Worm (Caenorhabditis elegans) whole organism, L4 larva: ENCODE data around the gene sma-5.

Experiments used
- D1046.2 ChIP-seq: fragments of 200-800 bp; sonication (Bioruptor generic); IDR thresholded peaks from 2 replicates; pipeline ENCODE4 v1.3.6; 2022; ENCODE audit warnings: missing genetic modification characterization, missing compliant biosample characterization
- T20F7.1 ChIP-seq: fragments of 200-800 bp; sonication (Bioruptor generic); optimal IDR thresholded peaks from 2 replicates; lab custom pipeline; 2018; ENCODE audit warnings: mild to moderate bottlenecking, missing genetic modification characterization, missing compliant biosample characterization
- Y5F2A.4 ChIP-seq: fragments of 200-800 bp; sonication (Bioruptor generic); optimal IDR thresholded peaks from 2 replicates; lab custom pipeline; 2018; ENCODE audit warnings: mild to moderate bottlenecking, missing genetic modification characterization, missing compliant biosample characterization
- Y75B8A.6 ChIP-seq: fragments of 200-800 bp; sonication (Bioruptor generic); IDR thresholded peaks from 2 replicates; pipeline ENCODE4 v1.3.6; 2022; ENCODE audit warnings: missing genetic modification reagents, missing genetic modification characterization, missing compliant biosample characterization
- aha-1 ChIP-seq: fragments of 150-350 bp; peaks from one replicate; lab custom pipeline; 2014; ENCODE audit warnings: missing biosample characterization, missing genetic modification characterization
- arid-1 ChIP-seq: fragments of 200-800 bp; sonication (Bioruptor generic); conservative IDR thresholded peaks from 2 replicates; pipeline ENCODE4 v1.3.6; 2022; ENCODE audit warnings: missing genetic modification reagents, missing genetic modification characterization, missing compliant biosample characterization
- ceh-20 ChIP-seq: fragments of 200-800 bp; sonication (Bioruptor generic); IDR thresholded peaks from 2 replicates; pipeline ENCODE4 v1.3.6; 2022; ENCODE audit warnings: missing genetic modification reagents, missing genetic modification characterization, missing compliant biosample characterization
- ceh-44 ChIP-seq: fragments of 200-800 bp; sonication (Bioruptor generic); IDR thresholded peaks from 2 replicates; pipeline ENCODE4 v1.3.6; 2022; ENCODE audit warnings: missing genetic modification reagents, missing genetic modification characterization, missing compliant biosample characterization
- ceh-62 ChIP-seq: sonication (generic microtip); optimal IDR thresholded peaks from 2 replicates; lab custom pipeline; 2017; ENCODE audit warnings: missing biosample characterization, missing genetic modification characterization
- ctbp-1 ChIP-seq: fragments of 200-800 bp; sonication (Bioruptor generic); IDR thresholded peaks from 2 replicates; pipeline ENCODE4 v1.3.6; 2022; ENCODE audit warnings: missing genetic modification reagents, missing genetic modification characterization, missing compliant biosample characterization
- daf-16 ChIP-seq, 3 experiments: sonication (generic microtip); optimal IDR thresholded peaks; 2 replicates each; lab custom pipeline; 2016 to 2017; ENCODE audit warnings: missing genetic modification characterization in 3 of 3, missing genetic modification reagents in 3 of 3, mild to moderate bottlenecking in 2 of 3, missing compliant biosample characterization in 2 of 3, missing biosample characterization in 1 of 3, moderate library complexity in 1 of 3
- daf-19 ChIP-seq: fragments of 200-800 bp; sonication (Bioruptor generic); conservative IDR thresholded peaks from 2 replicates; pipeline ENCODE4 v1.3.6; 2022; ENCODE audit warnings: missing genetic modification characterization, missing compliant biosample characterization
- dmd-6 ChIP-seq: fragments of 200-800 bp; sonication (Bioruptor generic); IDR thresholded peaks from 2 replicates; pipeline ENCODE4 v1.3.6; 2022; ENCODE audit warnings: missing genetic modification reagents, missing genetic modification characterization, missing compliant biosample characterization
- dmd-9 ChIP-seq: fragments of 200-800 bp; sonication (Bioruptor generic); IDR thresholded peaks from 2 replicates; pipeline ENCODE4 v1.3.6; 2022; ENCODE audit warnings: missing genetic modification reagents, missing genetic modification characterization, missing compliant biosample characterization
- duxl-1 ChIP-seq: sonication (generic microtip); optimal IDR thresholded peaks from 2 replicates; lab custom pipeline; 2016; ENCODE audit warnings: mild to moderate bottlenecking, missing genetic modification characterization, moderate library complexity, missing compliant biosample characterization; ENCODE audit not compliant: poor library complexity
- dve-1 ChIP-seq: sonication (generic microtip); optimal IDR thresholded peaks from 2 replicates; lab custom pipeline; 2017; ENCODE audit warnings: antibody characterized with exemption, mild to moderate bottlenecking, missing genetic modification characterization, missing compliant biosample characterization; ENCODE audit not compliant: insufficient read depth
- egl-43 ChIP-seq: fragments of 200-800 bp; sonication (Bioruptor generic); IDR thresholded peaks from 2 replicates; pipeline ENCODE4 v1.3.6; 2022; ENCODE audit warnings: missing genetic modification reagents, missing genetic modification characterization, missing compliant biosample characterization
- gei-8 ChIP-seq: fragments of 200-800 bp; sonication (Bioruptor generic); optimal IDR thresholded peaks from 2 replicates; lab custom pipeline; 2018; ENCODE audit warnings: mild to moderate bottlenecking, missing genetic modification characterization, missing compliant biosample characterization
- hif-1 ChIP-seq, 2 experiments: sonication (generic microtip); optimal IDR thresholded peaks; 2 replicates each; lab custom pipeline; 2016 to 2017; ENCODE audit warnings: missing compliant biosample characterization in 2 of 2, missing genetic modification characterization in 2 of 2, missing genetic modification reagents in 2 of 2, missing genotype in 2 of 2, mild to moderate bottlenecking in 1 of 2
- hlh-30 ChIP-seq: sonication (generic microtip); optimal IDR thresholded peaks from 2 replicates; lab custom pipeline; 2017; ENCODE audit warnings: antibody characterized with exemption, mild to moderate bottlenecking, missing genetic modification characterization, missing compliant biosample characterization; ENCODE audit not compliant: insufficient read depth
- jun-1 ChIP-seq: fragments of 150-350 bp; optimal IDR thresholded peaks from 2 replicates; lab custom pipeline; 2014; ENCODE audit warnings: missing biosample characterization, missing genetic modification reagents, missing genetic modification characterization
- lim-7 ChIP-seq: fragments of 200-800 bp; sonication (Bioruptor generic); IDR thresholded peaks from 2 replicates; pipeline ENCODE4 v1.3.6; 2022; ENCODE audit warnings: missing genetic modification characterization, missing compliant biosample characterization
- lin-13 ChIP-seq: fragments of 150-350 bp; optimal IDR thresholded peaks from 2 replicates; lab custom pipeline; 2014; ENCODE audit warnings: missing biosample characterization, missing genetic modification reagents, missing genetic modification characterization
- lin-29 ChIP-seq: fragments of 200-800 bp; sonication (Bioruptor generic); IDR thresholded peaks from 2 replicates; pipeline ENCODE4 v1.3.6; 2022; ENCODE audit warnings: missing genetic modification reagents, missing genetic modification characterization, missing compliant biosample characterization
- lin-38 ChIP-seq: fragments of 200-800 bp; sonication (Bioruptor generic); IDR thresholded peaks from 2 replicates; pipeline ENCODE4 v1.3.6; 2022; ENCODE audit warnings: missing genetic modification reagents, missing genetic modification characterization, missing compliant biosample characterization
- mep-1 ChIP-seq: fragments of 150-350 bp; sonication (generic microtip); optimal IDR thresholded peaks from 3 replicates; lab custom pipeline; 2014; ENCODE audit warnings: missing biosample characterization, missing genetic modification characterization
- nhr-10 ChIP-seq: fragments of 150-350 bp; optimal IDR thresholded peaks from 2 replicates; lab custom pipeline; 2014; ENCODE audit warnings: missing biosample characterization, missing genetic modification characterization
- nhr-237 ChIP-seq: sonication (generic microtip); optimal IDR thresholded peaks from 2 replicates; lab custom pipeline; 2017; ENCODE audit warnings: missing biosample characterization, missing genetic modification characterization
- nhr-25 ChIP-seq: sonication (generic microtip); optimal IDR thresholded peaks from 2 replicates; lab custom pipeline; 2017; ENCODE audit warnings: missing genetic modification characterization, mild to moderate bottlenecking, missing compliant biosample characterization, antibody characterized with exemption, moderate library complexity, borderline replicate concordance; ENCODE audit not compliant: insufficient read depth
- nhr-42 ChIP-seq: fragments of 200-800 bp; sonication (Bioruptor generic); IDR thresholded peaks from 2 replicates; pipeline ENCODE4 v1.3.6; 2022; ENCODE audit warnings: missing genetic modification characterization, missing compliant biosample characterization
- nhr-48 ChIP-seq: sonication (generic microtip); optimal IDR thresholded peaks from 2 replicates; lab custom pipeline; 2016; ENCODE audit warnings: mild to moderate bottlenecking, missing genetic modification characterization, missing compliant biosample characterization
- nhr-6 ChIP-seq: fragments of 150-350 bp; optimal IDR thresholded peaks from 2 replicates; lab custom pipeline; 2014; ENCODE audit warnings: missing biosample characterization, missing genetic modification characterization
- nhr-76 ChIP-seq: fragments of 150-350 bp; optimal IDR thresholded peaks from 2 replicates; lab custom pipeline; 2014; ENCODE audit warnings: missing biosample characterization, missing genetic modification characterization
- php-3 ChIP-seq: fragments of 200-800 bp; sonication (Bioruptor generic); IDR thresholded peaks from 2 replicates; pipeline ENCODE4 v1.3.6; 2022; ENCODE audit warnings: missing genetic modification reagents, missing genetic modification characterization, missing compliant biosample characterization
- rbr-2 ChIP-seq: sonication (generic microtip); optimal IDR thresholded peaks from 2 replicates; lab custom pipeline; 2016; ENCODE audit warnings: missing genotype, missing genetic modification characterization, missing compliant biosample characterization
- set-16 ChIP-seq: fragments of 200-800 bp; sonication (Bioruptor generic); IDR thresholded peaks from 2 replicates; pipeline ENCODE4 v1.3.6; 2022; ENCODE audit warnings: missing genetic modification reagents, missing genetic modification characterization, missing compliant biosample characterization
- skn-1 ChIP-seq: fragments of 150-350 bp; optimal IDR thresholded peaks from 2 replicates; lab custom pipeline; 2014; ENCODE audit warnings: missing biosample characterization, missing genetic modification characterization
- snpc-1.2 ChIP-seq: fragments of 200-800 bp; sonication (Bioruptor generic); IDR thresholded peaks from 2 replicates; pipeline ENCODE4 v1.3.6; 2022; ENCODE audit warnings: missing genetic modification reagents, missing genetic modification characterization, missing compliant biosample characterization
- snpc-4 ChIP-seq: fragments of 150-350 bp; optimal IDR thresholded peaks from 2 replicates; lab custom pipeline; 2014; ENCODE audit warnings: missing biosample characterization, missing genetic modification characterization
- spr-1 ChIP-seq: sonication (generic microtip); optimal IDR thresholded peaks from 2 replicates; lab custom pipeline; 2016; ENCODE audit warnings: mild to moderate bottlenecking, missing genetic modification characterization, missing compliant biosample characterization
- spr-3 ChIP-seq: fragments of 200-800 bp; sonication (Bioruptor generic); optimal IDR thresholded peaks from 2 replicates; lab custom pipeline; 2018; ENCODE audit warnings: mild to moderate bottlenecking, missing genetic modification characterization, missing compliant biosample characterization
- tag-97 ChIP-seq: fragments of 200-800 bp; sonication (Bioruptor generic); IDR thresholded peaks from 2 replicates; pipeline ENCODE4 v1.3.6; 2022; ENCODE audit warnings: missing genetic modification characterization, missing compliant biosample characterization
- tra-1 ChIP-seq: fragments of 200-800 bp; sonication (Bioruptor generic); IDR thresholded peaks from 2 replicates; pipeline ENCODE4 v1.3.6; 2022; ENCODE audit warnings: missing genetic modification reagents, missing genetic modification characterization, missing compliant biosample characterization
- vab-7 ChIP-seq: fragments of 200-800 bp; sonication (Bioruptor generic); IDR thresholded peaks from 2 replicates; pipeline ENCODE4 v1.3.6; 2022; ENCODE audit warnings: missing genetic modification reagents, missing genetic modification characterization, missing compliant biosample characterization
- zfp-3 ChIP-seq: fragments of 200-800 bp; sonication (Bioruptor generic); conservative IDR thresholded peaks from 2 replicates; pipeline ENCODE4 v1.3.6; 2022; ENCODE audit warnings: missing genetic modification reagents, missing genetic modification characterization, missing compliant biosample characterization

The sma-5 gene

DNA sequence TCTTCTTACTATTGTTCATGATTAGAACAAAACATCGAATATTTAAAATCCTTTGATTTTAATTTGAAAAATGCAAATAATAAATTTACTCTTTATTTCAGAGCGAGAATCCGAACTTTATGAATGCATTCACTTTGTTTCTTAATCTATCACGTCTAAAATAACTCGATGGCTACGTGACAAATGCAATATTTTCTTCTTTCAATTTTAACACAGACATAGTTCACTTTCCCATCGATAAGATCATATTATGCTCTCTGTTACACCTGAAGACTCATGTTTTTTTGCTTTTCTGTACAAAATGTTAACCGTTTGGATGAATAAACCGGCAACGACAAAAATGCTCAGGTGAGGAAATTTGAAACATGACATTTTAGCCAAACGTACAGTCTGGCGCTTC lies 35.8 kb downstream of the sma-5 start (continued):
- TF ChIP-seq T20F7.1 (GFP tag; lab: Kevin White, UChicago), result no peak
- no peak for TF ChIP-seq nhr-10
- peak; percentile 15 for TF ChIP-seq dve-1 (tag; lab: Kevin White, UChicago)
- TF ChIP-seq egl-43 (GFP tag; lab: Robert Waterston, UW), result no peak
- TF ChIP-seq hif-1 (tag; optimal IDR thresholded peaks at IDR 0.05; lab: Kevin White, UChicago), result peak in 1 of 2 experiments; percentile 99
- no peak for TF ChIP-seq nhr-42 (GFP tag; lab: Robert Waterston, UW)
- TF ChIP-seq tag-97, result no peak
- TF ChIP-seq snpc-1.2 (GFP tag; lab: Robert Waterston, UW), result no peak
- no peak for TF ChIP-seq ceh-44 (GFP tag; lab: Robert Waterston, UW)
- TF ChIP-seq set-16 (GFP tag; lab: Robert Waterston, UW), result no peak
- no peak for TF ChIP-seq nhr-237 (tag; lab: Kevin White, UChicago)
- no peak for TF ChIP-seq ceh-62 (tag; lab: Kevin White, UChicago)
- TF ChIP-seq D1046.2 (GFP tag; lab: Robert Waterston, UW), result no peak
- TF ChIP-seq snpc-4 (tag; lab: Kevin White, UChicago), result no peak
- no peak for TF ChIP-seq lin-13 (GFP tag; lab: Kevin White, UChicago)
- TF ChIP-seq vab-7 (GFP tag; lab: Robert Waterston, UW), result no peak
- peak; percentile 21; the same call in 1 of the 2 replicates for TF ChIP-seq dmd-6 (GFP tag; lab: Robert Waterston, UW)
- TF ChIP-seq gei-8 (GFP tag; lab: Kevin White, UChicago), result no peak
- TF ChIP-seq nhr-48 (tag; lab: Kevin White, UChicago), result no peak
- TF ChIP-seq skn-1 (tag; lab: Kevin White, UChicago), result no peak
- no peak for TF ChIP-seq lin-29 (GFP tag; lab: Robert Waterston, UW)
- TF ChIP-seq spr-1 (tag; lab: Kevin White, UChicago), result no peak
- no peak for TF ChIP-seq lim-7 (GFP tag; lab: Robert Waterston, UW)
- no peak for TF ChIP-seq daf-19 (GFP tag; lab: Robert Waterston, UW)
- no peak for TF ChIP-seq spr-3 (GFP tag; lab: Kevin White, UChicago)
- TF ChIP-seq, all 104 proteins: peak for 10

DNA sequence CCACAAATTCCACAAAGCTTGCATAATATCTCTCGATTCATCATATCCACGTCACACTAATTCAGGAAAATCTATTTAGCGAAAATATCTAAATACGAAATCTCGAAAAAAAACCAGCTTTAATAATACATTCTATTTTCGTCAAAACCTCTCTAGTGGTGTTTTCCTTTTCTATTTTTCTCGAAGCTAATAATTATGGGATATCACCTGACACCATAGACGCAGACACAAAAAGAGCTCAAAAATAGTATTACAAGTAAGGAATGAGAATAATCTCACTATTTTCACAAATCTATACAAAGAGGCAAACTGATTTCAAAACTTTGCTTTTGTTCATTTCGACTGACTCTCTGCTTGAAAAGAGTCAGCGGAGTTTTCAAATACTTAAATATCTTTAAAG lies 36.3 kb downstream of the sma-5 start:
- TF ChIP-seq nhr-6 (tag; lab: Kevin White, UChicago), result no peak
- no peak for TF ChIP-seq D1046.2 (GFP tag; lab: Robert Waterston, UW)
- TF ChIP-seq hlh-30 (tag; lab: Kevin White, UChicago), result peak; percentile 3
- TF ChIP-seq Y5F2A.4, result no peak

- no peak for TF ChIP-seq daf-19 (GFP tag; lab: Robert Waterston, UW)
- no peak for TF ChIP-seq arid-1 (GFP tag; lab: Robert Waterston, UW)
- TF ChIP-seq nhr-25 (tag; lab: Kevin White, UChicago), result peak; percentile 6
- TF ChIP-seq tra-1, result peak; percentile 61
- no peak for TF ChIP-seq ctbp-1 (GFP tag; lab: Robert Waterston, UW)
- TF ChIP-seq spr-3 (GFP tag; lab: Kevin White, UChicago), result no peak
- 0 out of 2 replicates have a peak, but pooled peaks have one; percentile 29 for TF ChIP-seq lin-38 (GFP tag; lab: Robert Waterston, UW)
- TF ChIP-seq aha-1 (tag; lab: Kevin White, UChicago), result peak; percentile 46
- no peak for TF ChIP-seq jun-1 (tag; lab: Kevin White, UChicago)
- peak; percentile 83 for TF ChIP-seq php-3 (GFP tag; lab: Robert Waterston, UW)
- no peak for TF ChIP-seq egl-43 (GFP tag; lab: Robert Waterston, UW)
- TF ChIP-seq daf-16 (GFP tag; optimal IDR thresholded peaks at IDR 0.05; lab: Kevin White, UChicago), result no peak
- TF ChIP-seq daf-16 (tag; optimal IDR thresholded peaks at IDR 0.05; lab: Kevin White, UChicago), result peak; percentile 80
- TF ChIP-seq nhr-76 (tag; lab: Kevin White, UChicago), result no peak
- no peak for TF ChIP-seq set-16 (GFP tag; lab: Robert Waterston, UW)
- no peak for TF ChIP-seq dmd-9 (GFP tag; lab: Robert Waterston, UW)
- TF ChIP-seq hif-1 (tag; optimal IDR thresholded peaks at IDR 0.05; lab: Kevin White, UChicago), result peak in 1 of 2 experiments; percentile 65
- no peak; the same call in 1 of the 2 replicates for TF ChIP-seq Y75B8A.6 (GFP tag; lab: Robert Waterston, UW)
- TF ChIP-seq ceh-62 (tag; lab: Kevin White, UChicago), result no peak
- TF ChIP-seq mep-1 (tag; lab: Kevin White, UChicago), result peak; percentile 21
- peak; percentile 77 for TF ChIP-seq dmd-6 (GFP tag; lab: Robert Waterston, UW)
- TF ChIP-seq zfp-3 (GFP tag; lab: Robert Waterston, UW), result peak; percentile 84
- no peak for TF ChIP-seq rbr-2 (tag; lab: Kevin White, UChicago)
- peak; percentile 12 for TF ChIP-seq duxl-1 (tag; lab: Kevin White, UChicago)
- TF ChIP-seq nhr-48 (tag; lab: Kevin White, UChicago), result peak; percentile 7
- no peak; the same call in 1 of the 2 replicates for TF ChIP-seq ceh-20 (GFP tag; lab: Robert Waterston, UW)
These were observed 37.2 kb downstream of the sma-5 start for ce11 chrX:11968024-11968598.
